Fruit fly (Drosophila melanogaster) whole organism, embryonic: ENCODE measurements around the gene mts.

Experiments used
- ATbp ChIP-seq: fragments of 200-800 bp; sonication (Bioruptor generic); optimal IDR thresholded peaks from 2 replicates; lab custom pipeline; 2017; ENCODE audit warnings: missing biosample characterization, mild to moderate bottlenecking, missing genetic modification characterization, missing genetic modification reagents
- Abd-B ChIP-seq: fragments of 200-800 bp; sonication (Bioruptor generic); optimal IDR thresholded peaks from 2 replicates; lab custom pipeline; 2018; ENCODE audit warnings: missing biosample characterization, mild to moderate bottlenecking, missing genetic modification characterization, moderate library complexity
- Ada2b ChIP-seq: fragments of 200-800 bp; sonication (Bioruptor generic); IDR thresholded peaks from 2 replicates; pipeline ENCODE4 v1.3.6; 2022; ENCODE audit warnings: missing biosample characterization, missing genetic modification characterization
- CG11247 ChIP-seq: fragments of 200-800 bp; sonication (Bioruptor generic); IDR thresholded peaks from 2 replicates; pipeline ENCODE4 v1.3.6; 2022; ENCODE audit warnings: missing biosample characterization, missing genetic modification characterization
- CG11398 ChIP-seq: fragments of 200-800 bp; sonication (Bioruptor generic); optimal IDR thresholded peaks from 2 replicates; lab custom pipeline; 2016; ENCODE audit warnings: missing biosample characterization, missing genetic modification characterization
- CG16813 ChIP-seq: fragments of 200-800 bp; sonication (Bioruptor generic); IDR thresholded peaks from 3 replicates; pipeline ENCODE4 v1.3.6; 2022; ENCODE audit warnings: missing biosample characterization, missing genetic modification characterization; ENCODE audit not compliant: partially characterized antibody
- CG17359 ChIP-seq: fragments of 200-800 bp; sonication (Bioruptor generic); optimal IDR thresholded peaks from 3 replicates; lab custom pipeline; 2018; ENCODE audit warnings: missing biosample characterization, mild to moderate bottlenecking, missing genetic modification characterization, moderate library complexity
- CG17361 ChIP-seq: fragments of 200-800 bp; sonication (Bioruptor generic); IDR thresholded peaks from 3 replicates; pipeline ENCODE4 v1.3.6; 2022; ENCODE audit warnings: missing biosample characterization, missing genetic modification characterization
- CG17829 ChIP-seq: fragments of 200-800 bp; optimal IDR thresholded peaks from 2 replicates; lab custom pipeline; 2019; ENCODE audit warnings: missing biosample characterization, mild to moderate bottlenecking, missing genetic modification characterization, moderate library complexity
- CG18262 ChIP-seq: fragments of 200-800 bp; optimal IDR thresholded peaks from 3 replicates; lab custom pipeline; 2019; ENCODE audit warnings: missing biosample characterization, mild to moderate bottlenecking, missing genetic modification characterization, moderate library complexity
- CG1832 ChIP-seq: fragments of 200-800 bp; sonication (Bioruptor generic); optimal IDR thresholded peaks from 2 replicates; lab custom pipeline; 2017; ENCODE audit warnings: missing biosample characterization, mild to moderate bottlenecking, missing genetic modification characterization, inconsistent platforms
- CG18599 ChIP-seq: fragments of 200-800 bp; sonication (Bioruptor generic); optimal IDR thresholded peaks from 3 replicates; lab custom pipeline; 2017; ENCODE audit warnings: missing biosample characterization, missing genetic modification characterization, mild to moderate bottlenecking, moderate library complexity, missing genetic modification reagents
- CG2712 ChIP-seq: fragments of 200-800 bp; optimal IDR thresholded peaks from 3 replicates; lab custom pipeline; 2019; ENCODE audit warnings: missing biosample characterization, mild to moderate bottlenecking, missing genetic modification characterization, moderate library complexity
- CG31441 ChIP-seq: fragments of 200-800 bp; sonication (Bioruptor generic); IDR thresholded peaks from 2 replicates; pipeline ENCODE4 v1.3.6; 2022; ENCODE audit warnings: missing biosample characterization, missing genetic modification characterization
- CG3281 ChIP-seq: fragments of 200-800 bp; sonication (Bioruptor generic); optimal IDR thresholded peaks from 3 replicates; lab custom pipeline; 2017; ENCODE audit warnings: missing biosample characterization, mild to moderate bottlenecking, missing genetic modification characterization
- CG3847 ChIP-seq: fragments of 200-800 bp; sonication (Bioruptor generic); IDR thresholded peaks from 2 replicates; pipeline ENCODE4 v1.3.6; 2022; ENCODE audit warnings: missing biosample characterization, missing genetic modification characterization
- CG4404 ChIP-seq: fragments of 200-800 bp; sonication (Bioruptor generic); IDR thresholded peaks from 2 replicates; pipeline ENCODE4 v1.3.6; 2022; ENCODE audit warnings: missing biosample characterization, missing genetic modification characterization
- CG7839 ChIP-seq: fragments of 200-800 bp; sonication (Bioruptor generic); optimal IDR thresholded peaks from 3 replicates; lab custom pipeline; 2018; ENCODE audit warnings: missing biosample characterization, mild to moderate bottlenecking, missing genetic modification characterization, moderate library complexity
- CG9727 ChIP-seq: fragments of 200-800 bp; sonication (Bioruptor generic); optimal IDR thresholded peaks from 3 replicates; lab custom pipeline; 2017; ENCODE audit warnings: missing biosample characterization, mild to moderate bottlenecking, missing genetic modification characterization
- CG9817 ChIP-seq: fragments of 200-800 bp; sonication (Bioruptor generic); optimal IDR thresholded peaks from 2 replicates; lab custom pipeline; 2018; ENCODE audit warnings: missing biosample characterization, mild to moderate bottlenecking, missing genetic modification characterization, moderate library complexity
- CoRest ChIP-seq: fragments of 200-800 bp; sonication (Bioruptor generic); optimal IDR thresholded peaks from 3 replicates; lab custom pipeline; 2018; ENCODE audit warnings: missing biosample characterization, mild to moderate bottlenecking, missing genetic modification characterization, moderate library complexity
- Deaf1 ChIP-seq: fragments of 200-800 bp; optimal IDR thresholded peaks from 3 replicates; lab custom pipeline; 2019; ENCODE audit warnings: missing biosample characterization, mild to moderate bottlenecking, missing genetic modification characterization, moderate library complexity
- Ets65A ChIP-seq: fragments of 200-800 bp; sonication (Bioruptor generic); peaks from one replicate; lab custom pipeline; 2016; ENCODE audit warnings: missing biosample characterization, missing genetic modification characterization
- Fer3 ChIP-seq: fragments of 200-800 bp; sonication (Bioruptor generic); optimal IDR thresholded peaks from 2 replicates; lab custom pipeline; 2018; ENCODE audit warnings: missing biosample characterization, mild to moderate bottlenecking, missing genetic modification characterization, moderate library complexity
- Hr51 ChIP-seq, 2 experiments: fragments of 200-800 bp; sonication (Bioruptor generic); optimal IDR thresholded peaks; 2 replicates in 1 of 2; 3 replicates in 1 of 2; lab custom pipeline; 2016 to 2018; ENCODE audit warnings: missing biosample characterization in 2 of 2, missing genetic modification characterization in 2 of 2, mild to moderate bottlenecking in 1 of 2, moderate library complexity in 1 of 2
- Med ChIP-seq: fragments of 200-800 bp; sonication (Bioruptor generic); peaks from one replicate; lab custom pipeline; 2016; ENCODE audit warnings: missing biosample characterization, missing genetic modification characterization, mild to moderate bottlenecking, inconsistent platforms, moderate library complexity
- Optix ChIP-seq: fragments of 200-800 bp; sonication (Bioruptor generic); IDR thresholded peaks from 3 replicates; pipeline ENCODE4 v1.3.6; 2022; ENCODE audit warnings: missing biosample characterization, missing genetic modification characterization
- PHDP ChIP-seq: fragments of 200-800 bp; sonication (Bioruptor generic); optimal IDR thresholded peaks from 3 replicates; lab custom pipeline; 2018; ENCODE audit warnings: missing biosample characterization, mild to moderate bottlenecking, missing genetic modification characterization, moderate library complexity
- al ChIP-seq: fragments of 200-800 bp; sonication (Bioruptor generic); IDR thresholded peaks from 2 replicates; pipeline ENCODE4 v1.3.6; 2022; ENCODE audit warnings: missing biosample characterization, missing genetic modification characterization
- aop ChIP-seq: fragments of 200-800 bp; sonication (Bioruptor generic); IDR thresholded peaks from 2 replicates; pipeline ENCODE4 v1.3.6; 2022; ENCODE audit warnings: missing biosample characterization, missing genetic modification characterization
- ara ChIP-seq: fragments of 200-800 bp; sonication (Bioruptor generic); IDR thresholded peaks from 2 replicates; pipeline ENCODE4 v1.3.6; 2022; ENCODE audit warnings: missing biosample characterization, missing genetic modification characterization
- az2 ChIP-seq: fragments of 200-800 bp; sonication (Bioruptor generic); optimal IDR thresholded peaks from 3 replicates; lab custom pipeline; 2016; ENCODE audit warnings: missing biosample characterization, missing genetic modification characterization
- bab2 ChIP-seq: fragments of 200-800 bp; sonication (Bioruptor generic); optimal IDR thresholded peaks from 2 replicates; lab custom pipeline; 2016; ENCODE audit warnings: missing biosample characterization, missing genetic modification characterization
- bsh ChIP-seq, 2 experiments: fragments of 200-800 bp; sonication (Bioruptor generic); optimal IDR thresholded peaks; 2 replicates each; lab custom pipeline; 2017 to 2018; ENCODE audit warnings: mild to moderate bottlenecking in 2 of 2, missing biosample characterization in 2 of 2, missing genetic modification characterization in 2 of 2, moderate library complexity in 1 of 2
- chif ChIP-seq, 2 experiments: fragments of 200-800 bp; sonication (Bioruptor generic); optimal IDR thresholded peaks; 3 replicates each; lab custom pipeline; 2016; ENCODE audit warnings: missing biosample characterization in 2 of 2, missing genetic modification characterization in 2 of 2
- ci ChIP-seq: fragments of 200-800 bp; sonication (Bioruptor generic); IDR thresholded peaks from 3 replicates; pipeline ENCODE4 v1.3.6; 2022; ENCODE audit warnings: missing biosample characterization, missing genetic modification characterization
- dati ChIP-seq: fragments of 200-800 bp; sonication (Bioruptor generic); IDR thresholded peaks from 2 replicates; pipeline ENCODE4 v1.3.6; 2022; ENCODE audit warnings: missing biosample characterization, missing genetic modification characterization
- dimm ChIP-seq: fragments of 200-800 bp; sonication (Bioruptor generic); IDR thresholded peaks from 2 replicates; pipeline ENCODE4 v1.3.6; 2022; ENCODE audit warnings: missing biosample characterization, missing genetic modification characterization
- fd96Cb ChIP-seq: fragments of 200-800 bp; sonication (Bioruptor generic); optimal IDR thresholded peaks from 2 replicates; lab custom pipeline; 2018; ENCODE audit warnings: missing biosample characterization, mild to moderate bottlenecking, missing genetic modification characterization, moderate library complexity
- gem ChIP-seq: fragments of 200-800 bp; sonication (Bioruptor generic); optimal IDR thresholded peaks from 2 replicates; lab custom pipeline; 2019; ENCODE audit warnings: missing biosample characterization, mild to moderate bottlenecking, missing genetic modification characterization, moderate library complexity
- org-1 ChIP-seq: fragments of 200-800 bp; sonication (Bioruptor generic); optimal IDR thresholded peaks from 2 replicates; lab custom pipeline; 2017; ENCODE audit warnings: missing biosample characterization, missing genetic modification characterization
- pb ChIP-seq: fragments of 200-800 bp; sonication (Bioruptor generic); optimal IDR thresholded peaks from 3 replicates; lab custom pipeline; 2016; ENCODE audit warnings: missing biosample characterization, missing genetic modification characterization
- row ChIP-seq: fragments of 200-800 bp; sonication (Bioruptor generic); IDR thresholded peaks from 3 replicates; pipeline ENCODE4 v1.3.6; 2022; ENCODE audit warnings: missing biosample characterization, missing genetic modification characterization
- slbo ChIP-seq: fragments of 200-800 bp; sonication (Bioruptor generic); IDR thresholded peaks from 2 replicates; pipeline ENCODE4 v1.3.6; 2022; ENCODE audit warnings: missing biosample characterization, missing genetic modification characterization
- ssp ChIP-seq: fragments of 200-800 bp; sonication (Bioruptor generic); IDR thresholded peaks from 2 replicates; pipeline ENCODE4 v1.3.6; 2022; ENCODE audit warnings: missing biosample characterization, missing genetic modification characterization
- stc ChIP-seq: fragments of 200-800 bp; sonication (Bioruptor generic); IDR thresholded peaks from 2 replicates; pipeline ENCODE4 v1.3.6; 2022; ENCODE audit warnings: missing biosample characterization, missing genetic modification characterization
- tin ChIP-seq: fragments of 200-800 bp; sonication (Bioruptor generic); optimal IDR thresholded peaks from 3 replicates; lab custom pipeline; 2016; ENCODE audit warnings: missing biosample characterization, missing genetic modification characterization
- tna ChIP-seq: fragments of 200-800 bp; sonication (Bioruptor generic); IDR thresholded peaks from 2 replicates; pipeline ENCODE4 v1.3.6; 2022; ENCODE audit warnings: missing biosample characterization, missing genetic modification characterization; ENCODE audit not compliant: partially characterized antibody
- trh ChIP-seq: fragments of 200-800 bp; sonication (Bioruptor generic); optimal IDR thresholded peaks from 2 replicates; lab custom pipeline; 2016; ENCODE audit warnings: missing biosample characterization, missing genetic modification characterization
- vvl ChIP-seq: fragments of 200-800 bp; sonication (Bioruptor generic); IDR thresholded peaks from 2 replicates; pipeline ENCODE4 v1.3.6; 2022; ENCODE audit warnings: missing biosample characterization, missing genetic modification characterization

Gene mts

dm6 chr2L:7851609-7852008 lies 24.2 kb downstream of the mts start (continued):
- TF ChIP-seq CG4404 (0 out of 2 replicates have a peak, but pooled peaks have one; percentile 20), row (GFP tag; lab: Robert Waterston, UW) (peak; percentile 62), Fer3 (tag; lab: Kevin White, UChicago) (peak; percentile 19), az2 (GFP tag; lab: Kevin White, UChicago) (peak; percentile 22), CG18599 (GFP tag; lab: Kevin White, UChicago) (peak; percentile 57), CG11247 (GFP tag; lab: Robert Waterston, UW) (no peak), chif (GFP tag; optimal IDR thresholded peaks at IDR 0.05; lab: Kevin White, UChicago) (peak in 1 of 2 experiments; percentile 1), ATbp (GFP tag; lab: Kevin White, UChicago) (peak; percentile 5), PHDP (tag; lab: Kevin White, UChicago) (peak; percentile 43), pb (no peak), CG18262 (peak; percentile 47), CG1832 (GFP tag; lab: Kevin White, UChicago) (no peak), Hr51 (GFP tag; optimal IDR thresholded peaks at IDR 0.05; lab: Kevin White, UChicago) (peak in 1 of 2 experiments; percentile 56), slbo (GFP tag; lab: Robert Waterston, UW) (peak; percentile 19; the same call in 1 of the 2 replicates), CG17359 (tag; lab: Kevin White, UChicago) (peak; percentile 63), ci (GFP tag; lab: Robert Waterston, UW) (peak; percentile 49; the same call in 1 of the 3 replicates), CG16813 (GFP tag; lab: Robert Waterston, UW) (no peak), Ada2b (GFP tag; lab: Robert Waterston, UW) (0 out of 2 replicates have a peak, but pooled peaks have one; percentile 16), ara (GFP tag; lab: Robert Waterston, UW) (peak; percentile 40; the same call in 1 of the 2 replicates), Ets65A (no peak), dati (GFP tag; lab: Robert Waterston, UW) (no peak), trh (GFP tag; lab: Kevin White, UChicago) (no peak), CoRest (tag; lab: Kevin White, UChicago) (peak; percentile 31), Deaf1 (peak; percentile 23), dimm (no peak), tna (GFP tag; lab: Robert Waterston, UW) (no peak), aop (GFP tag; lab: Robert Waterston, UW) (no peak), CG9817 (tag; lab: Kevin White, UChicago) (peak; percentile 19), CG7839 (tag; lab: Kevin White, UChicago) (peak; percentile 51), bsh (GFP tag; optimal IDR thresholded peaks at IDR 0.05; lab: Kevin White, UChicago) (peak in 1 of 2 experiments; percentile 69), tin (GFP tag; lab: Kevin White, UChicago) (peak; percentile 7), vvl (GFP tag; lab: Robert Waterston, UW) (peak; percentile 32; the same call in 1 of the 2 replicates), bab2 (GFP tag; lab: Kevin White, UChicago) (no peak), stc (GFP tag; lab: Robert Waterston, UW) (peak; percentile 28; the same call in 1 of the 2 replicates), CG11398 (no peak), org-1 (GFP tag; lab: Kevin White, UChicago) (peak; percentile 12), CG17361 (GFP tag; lab: Robert Waterston, UW) (0 out of 3 replicates have a peak, but pooled peaks have one; percentile 37), CG9727 (GFP tag; lab: Kevin White, UChicago) (peak; percentile 48), al (GFP tag; lab: Robert Waterston, UW) (no peak), CG2712 (tag; lab: Kevin White, UChicago) (peak; percentile 60), gem (tag; lab: Kevin White, UChicago) (peak; percentile 70), CG3281 (peak; percentile 21), Abd-B (GFP tag; lab: Kevin White, UChicago) (peak; percentile 14), CG31441 (GFP tag; lab: Robert Waterston, UW) (peak; percentile 68), ssp (GFP tag; lab: Robert Waterston, UW) (0 out of 2 replicates have a peak, but pooled peaks have one; percentile 10), Med (GFP tag; lab: Kevin White, UChicago) (peak; percentile 44), CG3847 (GFP tag; lab: Robert Waterston, UW) (no peak), Optix (GFP tag; lab: Robert Waterston, UW) (0 out of 3 replicates have a peak, but pooled peaks have one; percentile 20), fd96Cb (tag; lab: Kevin White, UChicago) (peak; percentile 37), CG17829 (peak; percentile 25)
